Worm (Caenorhabditis elegans) whole organism, young adult: ENCODE measurements around the gene C04E12.4.

Experiments used
- F23B12.7 ChIP-seq: sonication (generic microtip); optimal IDR thresholded peaks from 2 replicates; lab custom pipeline; 2017; ENCODE audit warnings: missing genetic modification characterization, mild to moderate bottlenecking, missing compliant biosample characterization, antibody characterized with exemption, moderate library complexity; ENCODE audit not compliant: insufficient read depth
- attf-3 ChIP-seq: fragments of 200-800 bp; sonication (Bioruptor generic); conservative IDR thresholded peaks from 2 replicates; pipeline ENCODE4 v1.3.6; 2022; ENCODE audit warnings: missing genetic modification reagents, missing genetic modification characterization, missing compliant biosample characterization
- ceh-58 ChIP-seq: fragments of 200-800 bp; sonication (Bioruptor generic); IDR thresholded peaks from 2 replicates; pipeline ENCODE4 v1.3.6; 2022; ENCODE audit warnings: missing genetic modification characterization, missing compliant biosample characterization
- egl-44 ChIP-seq: fragments of 200-800 bp; sonication (Bioruptor generic); IDR thresholded peaks from 2 replicates; pipeline ENCODE4 v1.3.6; 2022; ENCODE audit warnings: missing genetic modification reagents, missing genetic modification characterization, missing compliant biosample characterization
- nhr-27 ChIP-seq: fragments of 200-800 bp; sonication (Bioruptor generic); optimal IDR thresholded peaks from 2 replicates; lab custom pipeline; 2018; ENCODE audit warnings: mild to moderate bottlenecking, missing genetic modification characterization, moderate library complexity, missing compliant biosample characterization
- pha-4 ChIP-seq: fragments of 150-350 bp; sonication (generic microtip); optimal IDR thresholded peaks from 2 replicates; lab custom pipeline; 2014; ENCODE audit warnings: missing biosample characterization, missing genetic modification reagents, missing genetic modification characterization

- no peak for TF ChIP-seq ceh-58 (GFP tag; lab: Robert Waterston, UW)
- TF ChIP-seq F23B12.7: no peak
- no peak for TF ChIP-seq pha-4 (tag; lab: Kevin White, UChicago)
- no peak for TF ChIP-seq nhr-27 (tag; lab: Kevin White, UChicago)
- no peak for TF ChIP-seq attf-3
- no peak for TF ChIP-seq egl-44 (GFP tag; lab: Robert Waterston, UW)
Observed at ce11 chrV:3358267-3358666, 4.3 kb upstream of the C04E12.4 start, which contains the start of gene C04E12.5.
